Fruit fly (Drosophila melanogaster) whole organism, embryonic: ENCODE data around the gene Ir25a.
A peak's percentile ranks its signal among the peaks of the same experiment; 100 is the strongest.

Experiments
- ATbp ChIP-seq: fragments of 200-800 bp; sonication (Bioruptor generic); optimal IDR thresholded peaks from 2 replicates; lab custom pipeline; 2017; ENCODE audit warnings: missing biosample characterization, mild to moderate bottlenecking, missing genetic modification characterization, missing genetic modification reagents
- Asciz ChIP-seq: fragments of 200-800 bp; sonication (Bioruptor generic); optimal IDR thresholded peaks from 2 replicates; lab custom pipeline; 2017; ENCODE audit warnings: missing biosample characterization, mild to moderate bottlenecking, missing genetic modification characterization, missing genetic modification reagents
- Blimp-1 ChIP-seq: fragments of 200-800 bp; sonication (Bioruptor generic); optimal IDR thresholded peaks from 3 replicates; lab custom pipeline; 2018; ENCODE audit warnings: missing biosample characterization, missing genetic modification characterization, mild to moderate bottlenecking, moderate library complexity, missing genetic modification reagents
- Bteb2 ChIP-seq: fragments of 200-800 bp; sonication (Bioruptor generic); optimal IDR thresholded peaks from 2 replicates; lab custom pipeline; 2016; ENCODE audit warnings: missing biosample characterization, missing genetic modification characterization
- CG10274 ChIP-seq: fragments of 200-800 bp; sonication (Bioruptor generic); optimal IDR thresholded peaks from 3 replicates; lab custom pipeline; 2017; ENCODE audit warnings: missing biosample characterization, mild to moderate bottlenecking, missing genetic modification characterization
- CG11093 ChIP-seq: fragments of 200-800 bp; sonication (Bioruptor generic); IDR thresholded peaks from 3 replicates; pipeline ENCODE4 v1.3.6; 2022; ENCODE audit warnings: missing biosample characterization, missing genetic modification characterization
- CG12769 ChIP-seq: fragments of 200-800 bp; sonication (Bioruptor generic); optimal IDR thresholded peaks from 2 replicates; lab custom pipeline; 2019; ENCODE audit warnings: missing biosample characterization, mild to moderate bottlenecking, missing genetic modification characterization, moderate library complexity
- CG12942 ChIP-seq: fragments of 200-800 bp; sonication (Bioruptor generic); optimal IDR thresholded peaks from 3 replicates; lab custom pipeline; 2016; ENCODE audit warnings: missing biosample characterization, missing genetic modification characterization
- CG13775 ChIP-seq: fragments of 200-800 bp; sonication (Bioruptor generic); optimal IDR thresholded peaks from 3 replicates; lab custom pipeline; 2017; ENCODE audit warnings: missing biosample characterization, mild to moderate bottlenecking, missing genetic modification characterization
- CG15269 ChIP-seq: fragments of 200-800 bp; sonication (Bioruptor generic); optimal IDR thresholded peaks from 2 replicates; lab custom pipeline; 2018; ENCODE audit warnings: missing biosample characterization, mild to moderate bottlenecking, missing genetic modification characterization, moderate library complexity
- CG17328 ChIP-seq: fragments of 200-800 bp; sonication (Bioruptor generic); IDR thresholded peaks from 2 replicates; pipeline ENCODE4 v1.3.6; 2022; ENCODE audit warnings: missing biosample characterization, missing genetic modification characterization
- CG17361 ChIP-seq: fragments of 200-800 bp; sonication (Bioruptor generic); IDR thresholded peaks from 3 replicates; pipeline ENCODE4 v1.3.6; 2022; ENCODE audit warnings: missing biosample characterization, missing genetic modification characterization
- CG17612 ChIP-seq: fragments of 200-800 bp; sonication (Bioruptor generic); IDR thresholded peaks from 2 replicates; pipeline ENCODE4 v1.3.6; 2022; ENCODE audit warnings: missing biosample characterization, missing genetic modification characterization
- CG1792 ChIP-seq: fragments of 200-800 bp; sonication (Bioruptor generic); optimal IDR thresholded peaks from 2 replicates; lab custom pipeline; 2016; ENCODE audit warnings: missing biosample characterization, missing genetic modification characterization
- CG18619 ChIP-seq: fragments of 200-800 bp; sonication (Bioruptor generic); optimal IDR thresholded peaks from 3 replicates; lab custom pipeline; 2017; ENCODE audit warnings: missing biosample characterization, mild to moderate bottlenecking, missing genetic modification characterization
- CG2199 ChIP-seq: fragments of 200-800 bp; sonication (Bioruptor generic); IDR thresholded peaks from 3 replicates; pipeline ENCODE4 v1.3.6; 2022; ENCODE audit warnings: missing biosample characterization, missing genetic modification characterization
- CG3407 ChIP-seq: fragments of 200-800 bp; sonication (Bioruptor generic); optimal IDR thresholded peaks from 2 replicates; lab custom pipeline; 2018; ENCODE audit warnings: missing biosample characterization, mild to moderate bottlenecking, missing genetic modification characterization
- CG34224 ChIP-seq: fragments of 200-800 bp; sonication (Bioruptor generic); IDR thresholded peaks from 3 replicates; pipeline ENCODE4 v1.3.6; 2022; ENCODE audit warnings: missing biosample characterization, missing genetic modification characterization; ENCODE audit not compliant: partially characterized antibody
- CG34376 ChIP-seq: fragments of 200-800 bp; sonication (Bioruptor generic); optimal IDR thresholded peaks from 2 replicates; lab custom pipeline; 2018; ENCODE audit warnings: missing biosample characterization, mild to moderate bottlenecking, missing genetic modification characterization
- CG4820 ChIP-seq: fragments of 200-800 bp; sonication (Bioruptor generic); optimal IDR thresholded peaks from 3 replicates; lab custom pipeline; 2016; ENCODE audit warnings: missing biosample characterization, missing genetic modification characterization
- CG4854 ChIP-seq: fragments of 200-800 bp; sonication (Bioruptor generic); optimal IDR thresholded peaks from 2 replicates; lab custom pipeline; 2016; ENCODE audit warnings: missing biosample characterization, missing genetic modification characterization, inconsistent platforms
- CG6175 ChIP-seq: fragments of 200-800 bp; sonication (Bioruptor generic); IDR thresholded peaks from 3 replicates; pipeline ENCODE4 v1.3.6; 2022; ENCODE audit warnings: missing biosample characterization, missing genetic modification characterization
- CG6254 ChIP-seq: fragments of 200-800 bp; sonication (Bioruptor generic); optimal IDR thresholded peaks from 3 replicates; lab custom pipeline; 2017; ENCODE audit warnings: mild to moderate bottlenecking, missing biosample characterization, missing genetic modification reagents, missing genetic modification characterization
- CG7556 ChIP-seq: fragments of 200-800 bp; sonication (Bioruptor generic); optimal IDR thresholded peaks from 2 replicates; lab custom pipeline; 2017; ENCODE audit warnings: missing biosample characterization, mild to moderate bottlenecking, missing genetic modification characterization
- CG8478 ChIP-seq: fragments of >200 bp; optimal IDR thresholded peaks from 2 replicates; lab custom pipeline; 2018
- CG9876 ChIP-seq: fragments of 200-800 bp; sonication (Bioruptor generic); optimal IDR thresholded peaks from 2 replicates; lab custom pipeline; 2016; ENCODE audit warnings: missing biosample characterization, missing genetic modification characterization
- CrebB ChIP-seq: fragments of 200-800 bp; sonication (Bioruptor generic); optimal IDR thresholded peaks from 3 replicates; lab custom pipeline; 2018; ENCODE audit warnings: missing biosample characterization, mild to moderate bottlenecking, missing genetic modification characterization
- Dbx ChIP-seq: fragments of 200-800 bp; sonication (Bioruptor generic); IDR thresholded peaks from 3 replicates; pipeline ENCODE4 v1.3.6; 2022; ENCODE audit warnings: missing biosample characterization, missing genetic modification characterization
- Elba2 ChIP-seq: fragments of 200-800 bp; sonication (Bioruptor generic); optimal IDR thresholded peaks from 3 replicates; lab custom pipeline; 2016; ENCODE audit warnings: missing biosample characterization, missing genetic modification characterization
- HmgZ ChIP-seq: fragments of 200-800 bp; sonication (Bioruptor generic); optimal IDR thresholded peaks from 2 replicates; lab custom pipeline; 2018; ENCODE audit warnings: missing biosample characterization, mild to moderate bottlenecking, missing genetic modification characterization
- Mes4 ChIP-seq: fragments of 200-800 bp; sonication (Bioruptor generic); optimal IDR thresholded peaks from 2 replicates; lab custom pipeline; 2016; ENCODE audit warnings: missing biosample characterization, missing genetic modification characterization
- Oli ChIP-seq: fragments of 200-800 bp; sonication (Bioruptor generic); optimal IDR thresholded peaks from 2 replicates; lab custom pipeline; 2018; ENCODE audit warnings: missing biosample characterization, mild to moderate bottlenecking, missing genetic modification characterization, moderate library complexity
- Rfx ChIP-seq: fragments of 200-800 bp; sonication (Bioruptor generic); IDR thresholded peaks from 2 replicates; pipeline ENCODE4 v1.3.6; 2022; ENCODE audit warnings: missing biosample characterization, missing genetic modification characterization
- Vsx1 ChIP-seq: fragments of 200-800 bp; sonication (Bioruptor generic); optimal IDR thresholded peaks from 2 replicates; lab custom pipeline; 2017; ENCODE audit warnings: missing biosample characterization, mild to moderate bottlenecking, missing genetic modification characterization, missing genetic modification reagents
- amos ChIP-seq: fragments of 200-800 bp; sonication (Bioruptor generic); IDR thresholded peaks from 2 replicates; pipeline ENCODE4 v1.3.6; 2022; ENCODE audit warnings: missing biosample characterization, missing genetic modification characterization; ENCODE audit not compliant: partially characterized antibody
- bcd ChIP-seq: fragments of 200-800 bp; sonication (Bioruptor generic); optimal IDR thresholded peaks from 2 replicates; lab custom pipeline; 2017; ENCODE audit warnings: missing biosample characterization, mild to moderate bottlenecking, missing genetic modification characterization
- chif ChIP-seq, 2 experiments: fragments of 200-800 bp; sonication (Bioruptor generic); optimal IDR thresholded peaks; 3 replicates each; lab custom pipeline; 2016; ENCODE audit warnings: missing biosample characterization in 2 of 2, missing genetic modification characterization in 2 of 2
- dmrt11E ChIP-seq: fragments of 200-800 bp; sonication (Bioruptor generic); optimal IDR thresholded peaks from 3 replicates; lab custom pipeline; 2018; ENCODE audit warnings: missing biosample characterization, mild to moderate bottlenecking, missing genetic modification characterization, moderate library complexity
- h ChIP-seq: fragments of >200 bp; optimal IDR thresholded peaks from 2 replicates; lab custom pipeline; 2017
- inv ChIP-seq: fragments of 200-800 bp; sonication (Bioruptor generic); IDR thresholded peaks from 2 replicates; pipeline ENCODE4 v1.3.6; 2022; ENCODE audit warnings: missing biosample characterization, missing genetic modification characterization; ENCODE audit not compliant: partially characterized antibody
- odd ChIP-seq: fragments of 200-800 bp; sonication (Bioruptor generic); optimal IDR thresholded peaks from 2 replicates; lab custom pipeline; 2017; ENCODE audit warnings: missing biosample characterization, mild to moderate bottlenecking, missing genetic modification characterization
- p53 ChIP-seq: fragments of 200-800 bp; sonication (Bioruptor generic); optimal IDR thresholded peaks from 2 replicates; lab custom pipeline; 2016; ENCODE audit warnings: missing biosample characterization, missing genetic modification characterization
- ranshi ChIP-seq: fragments of 200-800 bp; sonication (Bioruptor generic); IDR thresholded peaks from 2 replicates; pipeline ENCODE4 v1.3.6; 2022; ENCODE audit warnings: missing biosample characterization, missing genetic modification characterization
- scrt ChIP-seq: fragments of 200-800 bp; sonication (Bioruptor generic); optimal IDR thresholded peaks from 2 replicates; lab custom pipeline; 2018; ENCODE audit warnings: missing biosample characterization, mild to moderate bottlenecking, missing genetic modification characterization, moderate library complexity
- slou ChIP-seq: fragments of 200-800 bp; sonication (Bioruptor generic); optimal IDR thresholded peaks from 3 replicates; lab custom pipeline; 2016; ENCODE audit warnings: missing biosample characterization, missing genetic modification characterization
- so ChIP-seq: fragments of 200-800 bp; sonication (Bioruptor generic); IDR thresholded peaks from 3 replicates; pipeline ENCODE4 v1.3.6; 2022; ENCODE audit warnings: missing biosample characterization, missing genetic modification characterization
- sob ChIP-seq: fragments of 200-800 bp; sonication (Bioruptor generic); IDR thresholded peaks from 2 replicates; pipeline ENCODE4 v1.3.6; 2022; ENCODE audit warnings: missing biosample characterization, missing genetic modification characterization
- wor ChIP-seq: fragments of 200-800 bp; sonication (Bioruptor generic); IDR thresholded peaks from 2 replicates; pipeline ENCODE4 v1.3.6; 2022; ENCODE audit warnings: missing biosample characterization, missing genetic modification characterization

The Ir25a gene

dm6 chr2L:4821319-4821717 lies 13.8 kb downstream of the Ir25a start (continued):
- TF ChIP-seq Rfx (GFP tag; lab: Robert Waterston, UW), result peak; percentile 72
- peak; percentile 65 for TF ChIP-seq CG34376
- TF ChIP-seq Bteb2 (GFP tag; lab: Kevin White, UChicago), result peak; percentile 1
- peak; percentile 46 for TF ChIP-seq ATbp (GFP tag; lab: Kevin White, UChicago)
- peak; percentile 59 for TF ChIP-seq ranshi
- peak; percentile 28 to 32 for TF ChIP-seq chif (GFP tag; optimal IDR thresholded peaks at IDR 0.05; lab: Kevin White, UChicago)
- TF ChIP-seq CG12942 (GFP tag; lab: Kevin White, UChicago), result peak; percentile 23
- no peak for TF ChIP-seq h (lab: Kevin White, UChicago)

- TF ChIP-seq inv (GFP tag; lab: Robert Waterston, UW), result no peak
- no peak for TF ChIP-seq odd
- TF ChIP-seq CG17361 (GFP tag; lab: Robert Waterston, UW), result no peak; the same call in 2 of the 3 replicates
- TF ChIP-seq Elba2 (GFP tag; lab: Kevin White, UChicago), result no peak
- TF ChIP-seq Mes4 (GFP tag; lab: Kevin White, UChicago), result no peak
- TF ChIP-seq scrt (GFP tag; lab: Kevin White, UChicago), result no peak
- TF ChIP-seq CG17612 (GFP tag; lab: Robert Waterston, UW), result 0 out of 2 replicates have a peak, but pooled peaks have one; percentile 19
- TF ChIP-seq CG6175 (GFP tag; lab: Robert Waterston, UW), result no peak
- peak; percentile 68 for TF ChIP-seq CG12769 (tag; lab: Kevin White, UChicago)
- TF ChIP-seq CG6254 (GFP tag; lab: Kevin White, UChicago), result peak; percentile 29
- peak; percentile 21 for TF ChIP-seq CG4820 (GFP tag; lab: Kevin White, UChicago)
- no peak; the same call in 2 of the 3 replicates for TF ChIP-seq so
- peak; percentile 46 for TF ChIP-seq HmgZ (tag; lab: Kevin White, UChicago)
- peak; percentile 19 for TF ChIP-seq Vsx1 (GFP tag; lab: Kevin White, UChicago)
- TF ChIP-seq CG8478 (lab: Kevin White, UChicago), result no peak
- TF ChIP-seq Blimp-1, result peak; percentile 2
- TF ChIP-seq CG1792, result no peak
- no peak for TF ChIP-seq CG4854 (GFP tag; lab: Kevin White, UChicago)
- TF ChIP-seq CG17328 (GFP tag; lab: Robert Waterston, UW), result peak; percentile 42
- TF ChIP-seq CG2199, result no peak
- TF ChIP-seq slou (GFP tag; lab: Kevin White, UChicago), result peak; percentile 19
- no peak for TF ChIP-seq CG3407 (GFP tag; lab: Kevin White, UChicago)
- no peak for TF ChIP-seq p53 (GFP tag; lab: Kevin White, UChicago)
- no peak for TF ChIP-seq CG15269 (tag; lab: Kevin White, UChicago)
- peak; percentile 66 for TF ChIP-seq CG18619 (GFP tag; lab: Kevin White, UChicago)
- no peak for TF ChIP-seq CrebB (tag; lab: Kevin White, UChicago)
- TF ChIP-seq CG13775 (GFP tag; lab: Kevin White, UChicago), result peak; percentile 72
- no peak for TF ChIP-seq Asciz (GFP tag; lab: Kevin White, UChicago)
- TF ChIP-seq CG34224 (GFP tag; lab: Robert Waterston, UW), result no peak
- TF ChIP-seq CG7556 (GFP tag; lab: Kevin White, UChicago), result no peak
- TF ChIP-seq CG10274 (GFP tag; lab: Kevin White, UChicago), result no peak
- peak; percentile 57 for TF ChIP-seq Oli
- peak; percentile 10; the same call in 1 of the 3 replicates for TF ChIP-seq CG11093 (GFP tag; lab: Robert Waterston, UW)
- TF ChIP-seq sob (GFP tag; lab: Robert Waterston, UW), result no peak
- peak; percentile 59 for TF ChIP-seq dmrt11E (tag; lab: Kevin White, UChicago)
- no peak; the same call in 1 of the 2 replicates for TF ChIP-seq wor (GFP tag; lab: Robert Waterston, UW)
- no peak for TF ChIP-seq amos (GFP tag; lab: Robert Waterston, UW)
- 0 out of 3 replicates have a peak, but pooled peaks have one; percentile 19 for TF ChIP-seq Dbx (GFP tag; lab: Robert Waterston, UW)
- TF ChIP-seq bcd (GFP tag; lab: Kevin White, UChicago), result peak; percentile 18
- no peak for TF ChIP-seq CG9876 (GFP tag; lab: Kevin White, UChicago)
Measured at dm6 chr2L:4820448-4821318, 14.4 kb downstream of the Ir25a start.
